Worm (Caenorhabditis elegans) whole organism, midembryonic: ENCODE data around the gene icln-1.

Experiments
- T22C8.4 ChIP-seq: fragments of 200-800 bp; sonication (Bioruptor generic); IDR thresholded peaks from 2 replicates; pipeline ENCODE4 v1.3.6; 2022; ENCODE audit warnings: missing genetic modification characterization, missing compliant biosample characterization
- cog-1 ChIP-seq: sonication (generic microtip); optimal IDR thresholded peaks from 2 replicates; lab custom pipeline; 2016; ENCODE audit warnings: missing genetic modification characterization, missing compliant biosample characterization
- flt-1 ChIP-seq: fragments of 200-800 bp; sonication (Bioruptor generic); IDR thresholded peaks from 2 replicates; pipeline ENCODE4 v1.3.6; 2022; ENCODE audit warnings: missing genetic modification characterization, missing compliant biosample characterization
- klf-2 ChIP-seq: fragments of 200-800 bp; sonication (Bioruptor generic); conservative IDR thresholded peaks from 2 replicates; pipeline ENCODE4 v1.3.6; 2022; ENCODE audit warnings: missing genetic modification reagents, missing genetic modification characterization, missing compliant biosample characterization
- med-1 ChIP-seq: sonication (generic microtip); optimal IDR thresholded peaks from 2 replicates; lab custom pipeline; 2017; ENCODE audit warnings: missing genetic modification characterization, mild to moderate bottlenecking, missing compliant biosample characterization, antibody characterized with exemption, missing genetic modification reagents; ENCODE audit not compliant: insufficient read depth
- ref-1 ChIP-seq: fragments of 200-800 bp; sonication (Bioruptor generic); conservative IDR thresholded peaks from 2 replicates; pipeline ENCODE4 v1.3.6; 2022; ENCODE audit warnings: missing genetic modification reagents, missing genetic modification characterization, missing compliant biosample characterization
- tab-1 ChIP-seq: fragments of 200-800 bp; sonication (Bioruptor generic); IDR thresholded peaks from 2 replicates; pipeline ENCODE4 v1.3.6; 2022; ENCODE audit warnings: missing genetic modification characterization, missing compliant biosample characterization
- ztf-23 ChIP-seq: fragments of 200-800 bp; sonication (Bioruptor generic); IDR thresholded peaks from 2 replicates; pipeline ENCODE4 v1.3.6; 2022; ENCODE audit warnings: missing genetic modification reagents, missing genetic modification characterization, missing compliant biosample characterization
- ztf-29 ChIP-seq: fragments of 200-800 bp; sonication (Bioruptor generic); IDR thresholded peaks from 2 replicates; pipeline ENCODE4 v1.3.6; 2022; ENCODE audit warnings: missing genetic modification reagents, missing genetic modification characterization, missing compliant biosample characterization

icln-1 gene

DNA sequence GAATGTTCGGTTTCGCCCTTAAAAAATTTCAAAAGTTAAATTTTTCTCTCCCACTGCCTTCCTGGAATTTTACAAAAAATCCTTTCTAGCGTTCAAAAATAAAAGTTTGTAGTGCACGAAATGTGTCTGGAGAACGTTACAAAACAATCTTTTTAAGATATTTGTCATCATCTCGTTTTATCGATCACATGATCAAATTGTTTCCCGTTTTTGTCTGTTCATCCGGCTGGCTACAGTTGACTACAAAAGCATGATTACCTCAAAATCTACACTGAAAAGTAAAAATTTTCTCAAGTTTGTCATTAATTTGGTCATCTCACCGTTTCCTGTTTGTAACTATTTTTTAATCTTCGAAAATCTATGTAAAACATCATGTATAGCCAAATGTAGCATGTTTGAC is 44.4 kb downstream of the icln-1 start:
- no peak for TF ChIP-seq med-1 (GFP tag; lab: Kevin White, UChicago)

- TF ChIP-seq cog-1 (tag; lab: Kevin White, UChicago) (no peak), ref-1 (no peak), T22C8.4 (GFP tag; lab: Robert Waterston, UW) (no peak), klf-2 (GFP tag; lab: Robert Waterston, UW) (no peak), tab-1 (GFP tag; lab: Robert Waterston, UW) (no peak), med-1 (GFP tag; lab: Kevin White, UChicago) (no peak), ztf-29 (no peak), ztf-23 (no peak), flt-1 (no peak)
Measured at ce11 chrIV:9045252-9045651, 50.2 kb downstream of the icln-1 start, which contains the start of gene Y73F4A.1. Gene Y73F4A.1 (minus strand): TSS chrIV:9045352.
